Worm (Caenorhabditis elegans): ENCODE measurements around the gene picd-1.
A peak's percentile ranks its signal among the peaks of the same experiment; 100 is the strongest.

The picd-1 gene

DNA sequence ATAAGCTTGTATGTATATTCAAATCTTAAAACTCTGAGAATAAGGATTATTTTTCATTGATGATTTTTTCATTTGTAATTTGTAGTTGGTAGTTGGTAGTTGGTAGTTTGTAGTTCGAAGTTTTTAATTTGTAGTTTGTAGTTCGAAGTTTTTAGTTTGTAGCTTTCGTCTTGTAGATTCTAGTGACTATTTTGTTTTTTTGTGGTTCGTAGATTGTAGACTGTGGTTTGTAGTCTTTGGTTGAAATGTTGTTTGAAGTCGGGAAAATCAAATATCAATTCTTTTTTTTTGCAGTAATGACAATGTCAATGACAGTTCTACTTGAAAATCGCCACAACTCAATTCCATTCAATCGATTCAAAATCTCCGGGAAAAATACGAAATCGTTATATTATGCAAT, 41.1 kb downstream of the picd-1 start:
- TF ChIP-seq dpl-1 (GFP tag; optimal IDR thresholded peaks at IDR 0.05) (no peak), madf-10 (tag; optimal IDR thresholded peaks at IDR 0.05) (no peak)

DNA sequence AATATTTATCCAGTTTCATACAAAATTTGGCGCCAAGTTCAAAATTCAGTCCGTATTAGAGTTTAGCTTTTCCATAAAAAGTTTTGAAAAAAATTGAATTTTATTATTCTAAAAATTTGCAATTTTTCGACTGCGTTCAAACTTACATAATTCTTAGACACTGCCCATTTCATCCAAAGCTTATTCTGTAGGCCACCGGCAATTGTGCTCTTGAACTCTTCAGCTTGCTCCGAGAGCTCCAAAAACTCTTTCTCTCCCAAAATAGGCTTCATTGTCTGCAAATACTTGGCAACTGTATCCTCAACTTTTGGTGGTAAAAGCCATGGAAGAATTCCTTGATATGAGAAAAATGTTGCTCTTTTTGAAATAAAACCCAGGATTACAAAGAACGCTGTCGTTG, 45.4 kb downstream of the picd-1 start:
- TF ChIP-seq B0019.2 (GFP tag; conservative IDR thresholded peaks at IDR 0.05), result no peak
- TF ChIP-seq sea-2 (GFP tag; IDR thresholded peaks at IDR 0.05), result no peak
- no peak for TF ChIP-seq nhr-27 (tag; optimal IDR thresholded peaks at IDR 0.05)
- no peak for TF ChIP-seq ets-4 (GFP tag; optimal IDR thresholded peaks at IDR 0.05)

ce11 chrV:151310-151709, 46.7 kb downstream of the picd-1 start, which contains the start of gene W03F9.4:
TSS of gene W03F9.4 (minus strand) at chrV:151388.
- no peak for TF ChIP-seq nfya-1 (tag; optimal IDR thresholded peaks at IDR 0.05; ENCODE audit: borderline replicate concordance, insufficient read depth)
- peak; percentile 73 for TF ChIP-seq nhr-80 (tag; optimal IDR thresholded peaks at IDR 0.05)
- TF ChIP-seq ztf-22 (GFP tag; optimal IDR thresholded peaks at IDR 0.05), result no peak

ce11 chrV:152156-152555, 47.5 kb downstream of the picd-1 start:
- TF ChIP-seq madf-8 (GFP tag; conservative IDR thresholded peaks at IDR 0.05), result no peak
- TF ChIP-seq D2030.7 (GFP tag; IDR thresholded peaks at IDR 0.05), result no peak
- TF ChIP-seq F39B2.1 (GFP tag; IDR thresholded peaks at IDR 0.05), result no peak
- no peak for TF ChIP-seq lin-35 (GFP tag; optimal IDR thresholded peaks at IDR 0.05)
- peak; percentile 62; the same call in 1 of the 2 replicates for TF ChIP-seq egrh-3 (GFP tag; IDR thresholded peaks at IDR 0.05)
- peak; percentile 87 for TF ChIP-seq zfh-2 (GFP tag; conservative IDR thresholded peaks at IDR 0.05)
- no peak for TF ChIP-seq ztf-28 (GFP tag; IDR thresholded peaks at IDR 0.05)
- TF ChIP-seq ztf-6 (GFP tag; IDR thresholded peaks at IDR 0.05), result no peak
- no peak for TF ChIP-seq F23B12.7 (tag; optimal IDR thresholded peaks at IDR 0.05; ENCODE audit: insufficient read depth)
- no peak for TF ChIP-seq bed-2 (GFP tag; IDR thresholded peaks at IDR 0.05)
- TF ChIP-seq Y67H2A.10 (GFP tag; conservative IDR thresholded peaks at IDR 0.05), result no peak
- TF ChIP-seq repo-1 (tag; optimal IDR thresholded peaks at IDR 0.05), result no peak
- TF ChIP-seq him-1 (tag; optimal IDR thresholded peaks at IDR 0.05), result no peak
- no peak for TF ChIP-seq mel-28 (tag; optimal IDR thresholded peaks at IDR 0.05; ENCODE audit: borderline replicate concordance)
- no peak for TF ChIP-seq nhr-90 (tag; optimal IDR thresholded peaks at IDR 0.05)

- TF ChIP-seq Y53F4B.3 (GFP tag; IDR thresholded peaks at IDR 0.05) (no peak), unc-62 (GFP tag; optimal IDR thresholded peaks at IDR 0.05) (no peak), K12H6.12 (tag; optimal IDR thresholded peaks at IDR 0.05) (no peak), snpc-1.3 (tag; optimal IDR thresholded peaks at IDR 0.05; ENCODE audit: insufficient read depth) (no peak), B0336.3 (GFP tag; IDR thresholded peaks at IDR 0.05) (no peak), Y79H2A.3 (GFP tag; conservative IDR thresholded peaks at IDR 0.05) (no peak), tbp1 (GFP tag; optimal IDR thresholded peaks at IDR 0.05) (no peak), atf-7 (tag; optimal IDR thresholded peaks at IDR 0.05) (no peak)
Observed at ce11 chrV:153867-154266, 49.2 kb downstream of the picd-1 start.

ce11 chrV:155215-155614, 50.6 kb downstream of the picd-1 start:
- TF ChIP-seq bed-2 (GFP tag; IDR thresholded peaks at IDR 0.05) (0 out of 2 replicates have a peak, but pooled peaks have one; percentile 31), dox-1 (GFP tag; IDR thresholded peaks at IDR 0.05) (0 out of 2 replicates have a peak, but pooled peaks have one; percentile 43), attf-5 (GFP tag; optimal IDR thresholded peaks at IDR 0.05) (peak; percentile 7), aptf-2 (GFP tag; conservative IDR thresholded peaks at IDR 0.05) (no peak), Y53G8AR.9 (GFP tag; conservative IDR thresholded peaks at IDR 0.05) (0 out of 2 replicates have a peak, but pooled peaks have one; percentile 44), hmg-20 (GFP tag; IDR thresholded peaks at IDR 0.05) (no peak), madf-6 (GFP tag; IDR thresholded peaks at IDR 0.05) (0 out of 2 replicates have a peak, but pooled peaks have one; percentile 30), nhr-80 (tag; optimal IDR thresholded peaks at IDR 0.05) (peak; percentile 29), zfh-2 (GFP tag; conservative IDR thresholded peaks at IDR 0.05) (peak; percentile 48; the same call in 1 of the 2 replicates), hmg-1.2 (GFP tag; IDR thresholded peaks at IDR 0.05) (peak; percentile 78)
